Worm (Caenorhabditis elegans) whole organism, mixed stage, embryonic: ENCODE data around the gene fbxa-72.

Experiments
- ces-1 ChIP-seq: fragments of 150-350 bp; optimal IDR thresholded peaks from 2 replicates; lab custom pipeline; 2014; ENCODE audit warnings: missing biosample characterization, missing genetic modification reagents, missing genetic modification characterization
- elt-3 ChIP-seq: fragments of 150-350 bp; optimal IDR thresholded peaks from 2 replicates; lab custom pipeline; 2014; ENCODE audit warnings: missing biosample characterization, missing genetic modification characterization
- hlh-1 ChIP-seq: fragments of 150-350 bp; optimal IDR thresholded peaks from 2 replicates; lab custom pipeline; 2014; ENCODE audit warnings: missing biosample characterization, missing genetic modification reagents, missing genetic modification characterization
- lin-13 ChIP-seq: fragments of 150-350 bp; optimal IDR thresholded peaks from 2 replicates; lab custom pipeline; 2014; ENCODE audit warnings: missing biosample characterization, missing genetic modification characterization
- lsy-2 ChIP-seq: fragments of 150-350 bp; optimal IDR thresholded peaks from 2 replicates; lab custom pipeline; 2014; ENCODE audit warnings: missing biosample characterization, missing genetic modification characterization
- mls-2 ChIP-seq: sonication (generic microtip); optimal IDR thresholded peaks from 2 replicates; lab custom pipeline; 2016; ENCODE audit warnings: mild to moderate bottlenecking, missing genetic modification characterization, moderate library complexity, missing compliant biosample characterization
- nhr-12 ChIP-seq: fragments of 150-350 bp; optimal IDR thresholded peaks from 2 replicates; lab custom pipeline; 2014; ENCODE audit warnings: missing biosample characterization, missing genetic modification characterization
- nhr-28 ChIP-seq: fragments of 150-350 bp; optimal IDR thresholded peaks from 2 replicates; lab custom pipeline; 2014; ENCODE audit warnings: missing biosample characterization, missing genetic modification characterization
- pha-4 ChIP-seq: fragments of 150-350 bp; optimal IDR thresholded peaks from 2 replicates; lab custom pipeline; 2018; ENCODE audit warnings: missing biosample characterization, missing genetic modification reagents, missing genetic modification characterization
- sptf-1 ChIP-seq: sonication (generic microtip); optimal IDR thresholded peaks from 2 replicates; lab custom pipeline; 2017; ENCODE audit warnings: mild to moderate bottlenecking, missing genetic modification characterization, moderate library complexity, missing compliant biosample characterization
- unc-39 ChIP-seq: fragments of 150-350 bp; optimal IDR thresholded peaks from 2 replicates; lab custom pipeline; 2014; ENCODE audit warnings: missing biosample characterization, missing genetic modification characterization
- unc-62 ChIP-seq: fragments of 150-350 bp; optimal IDR thresholded peaks from 2 replicates; lab custom pipeline; 2014; ENCODE audit warnings: missing biosample characterization, missing genetic modification reagents, missing genetic modification characterization
- ztf-11 ChIP-seq: fragments of 150-350 bp; optimal IDR thresholded peaks from 2 replicates; lab custom pipeline; 2014; ENCODE audit warnings: missing biosample characterization, missing genetic modification characterization

DNA sequence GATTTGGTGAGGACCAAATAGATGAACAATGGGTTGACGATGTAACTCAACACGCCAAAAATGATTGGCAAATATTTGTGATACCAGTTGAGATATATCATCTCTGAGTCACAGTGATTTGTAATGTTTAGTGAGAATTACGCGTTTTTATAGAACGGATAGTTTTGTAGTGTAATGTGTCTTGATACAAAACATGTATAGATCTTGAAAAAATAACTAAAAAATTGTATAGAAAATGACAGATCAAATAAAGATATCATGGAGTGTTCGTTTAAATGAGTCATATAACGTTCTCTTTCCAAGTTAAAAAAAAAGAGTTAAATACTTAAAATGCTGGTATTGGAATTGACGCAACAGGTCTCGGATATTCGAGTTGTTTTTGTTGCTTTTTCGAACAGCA, 22.2 kb downstream of the fbxa-72 start, which contains the start of gene srj-6:
- TF ChIP-seq lsy-2 (tag; lab: Kevin White, UChicago) (no peak), nhr-12 (no peak), lin-13 (no peak), pha-4 (tag; lab: Kevin White, UChicago) (no peak), unc-39 (tag; lab: Kevin White, UChicago) (no peak), ces-1 (GFP tag; lab: Kevin White, UChicago) (no peak), hlh-1 (tag; lab: Kevin White, UChicago) (no peak), ztf-11 (tag; lab: Kevin White, UChicago) (no peak), nhr-28 (tag; lab: Kevin White, UChicago) (no peak), sptf-1 (tag; lab: Kevin White, UChicago) (no peak), unc-62 (GFP tag; lab: Kevin White, UChicago) (no peak), mls-2 (no peak), elt-3 (no peak)
